Fruit fly (Drosophila melanogaster): ENCODE results near the gene Coq3.

Coq3 gene

dm6 chr2L:21197178-21197577, 38.8 kb upstream of the Coq3 start (continued):
- TF ChIP-seq CG31627 (GFP tag; optimal IDR thresholded peaks at IDR 0.05) (peak; percentile 3), Eip93F (GFP tag; optimal IDR thresholded peaks at IDR 0.05) (no peak), Eip75B (GFP tag; optimal IDR thresholded peaks at IDR 0.05) (no peak), Lpt (GFP tag; optimal IDR thresholded peaks at IDR 0.05) (peak; percentile 28), Sox14 (GFP tag; optimal IDR thresholded peaks at IDR 0.05) (peak; percentile 26), svp (GFP tag) (peak; percentile 71), CG11902 (GFP tag; optimal IDR thresholded peaks at IDR 0.05) (no peak), CG6163 (GFP tag; IDR thresholded peaks at IDR 0.05) (peak; percentile 67; the same call in 2 of the 3 replicates)

- no peak for TF ChIP-seq CG11294 (GFP tag; IDR thresholded peaks at IDR 0.05)
- TF ChIP-seq acj6 (GFP tag; optimal IDR thresholded peaks at IDR 0.05) = peak; percentile 25
- peak; percentile 35 for TF ChIP-seq CG4318 (GFP tag; optimal IDR thresholded peaks at IDR 0.05)
- peak; percentile 38 for TF ChIP-seq Ets96B (tag; optimal IDR thresholded peaks at IDR 0.05)
- no peak for TF ChIP-seq CG6163 (GFP tag; IDR thresholded peaks at IDR 0.05)
- no peak; the same call in 2 of the 3 replicates for TF ChIP-seq CG8119 (GFP tag; IDR thresholded peaks at IDR 0.05)
- TF ChIP-seq Sox14 (GFP tag; optimal IDR thresholded peaks at IDR 0.05) = peak; percentile 18
- TF ChIP-seq eg (GFP tag; IDR thresholded peaks at IDR 0.05) = 0 out of 3 replicates have a peak, but pooled peaks have one; percentile 18
- TF ChIP-seq CG10631 (GFP tag; optimal IDR thresholded peaks at IDR 0.05) = peak; percentile 16
- TF ChIP-seq Hr39 (GFP tag; optimal IDR thresholded peaks at IDR 0.05) = peak; percentile 65
- no peak for TF ChIP-seq CG8632 (GFP tag; optimal IDR thresholded peaks at IDR 0.05)
- TF ChIP-seq CG3032 (tag; optimal IDR thresholded peaks at IDR 0.05) = peak; percentile 31
- TF ChIP-seq CG11902 (GFP tag; optimal IDR thresholded peaks at IDR 0.05) = no peak
- no peak for TF ChIP-seq CG6854 (GFP tag; optimal IDR thresholded peaks at IDR 0.05)
- TF ChIP-seq spab (GFP tag; optimal IDR thresholded peaks at IDR 0.05) = no peak
- no peak for TF ChIP-seq fd59A (GFP tag; optimal IDR thresholded peaks at IDR 0.05)
- no peak for TF ChIP-seq CG1621 (tag; optimal IDR thresholded peaks at IDR 0.05)
- no peak for TF ChIP-seq Hr38 (GFP tag; optimal IDR thresholded peaks at IDR 0.05)
- peak; percentile 19 for TF ChIP-seq svp (GFP tag)
- TF ChIP-seq Eip78C (GFP tag) = peak; percentile 75
- no peak for TF ChIP-seq dac (GFP tag; optimal IDR thresholded peaks at IDR 0.05)
- no peak for TF ChIP-seq CG6808 (GFP tag; optimal IDR thresholded peaks at IDR 0.05)
- TF ChIP-seq CG11762 (GFP tag; optimal IDR thresholded peaks at IDR 0.05; ENCODE audit: insufficient read depth) = no peak
- TF ChIP-seq Hr4 (GFP tag; optimal IDR thresholded peaks at IDR 0.05) = peak; percentile 53
- TF ChIP-seq Eip75B (GFP tag; optimal IDR thresholded peaks at IDR 0.05) = no peak
- no peak for TF ChIP-seq CG9139 (GFP tag; optimal IDR thresholded peaks at IDR 0.05)
- TF ChIP-seq pdm3 (GFP tag; optimal IDR thresholded peaks at IDR 0.05) = peak; percentile 34
- TF ChIP-seq Gug (GFP tag; IDR thresholded peaks at IDR 0.05) = peak; percentile 30; the same call in 1 of the 2 replicates
- TF ChIP-seq Sox15 (GFP tag; optimal IDR thresholded peaks at IDR 0.05) = no peak
- TF ChIP-seq esn (GFP tag; optimal IDR thresholded peaks at IDR 0.05) = peak; percentile 25
- TF ChIP-seq topi (GFP tag; optimal IDR thresholded peaks at IDR 0.05) = peak; percentile 25
- TF ChIP-seq net (GFP tag; optimal IDR thresholded peaks at IDR 0.05) = peak; percentile 14
- TF ChIP-seq CG32006 (GFP tag; optimal IDR thresholded peaks at IDR 0.05) = peak; percentile 73
- no peak for TF ChIP-seq Blimp-1 (GFP tag; optimal IDR thresholded peaks at IDR 0.05)
- TF ChIP-seq CG15336 (GFP tag; IDR thresholded peaks at IDR 0.05) = peak; percentile 26; the same call in 1 of the 2 replicates
- peak; percentile 23 for TF ChIP-seq Met (GFP tag; optimal IDR thresholded peaks at IDR 0.05)
- peak; percentile 18 for TF ChIP-seq CG6276 (GFP tag; optimal IDR thresholded peaks at IDR 0.05)
- TF ChIP-seq Lpt (GFP tag; optimal IDR thresholded peaks at IDR 0.05) = no peak
- no peak for TF ChIP-seq Eip93F (GFP tag; optimal IDR thresholded peaks at IDR 0.05)
- TF ChIP-seq salr (GFP tag; optimal IDR thresholded peaks at IDR 0.05) = no peak
- no peak for TF ChIP-seq lz (GFP tag; optimal IDR thresholded peaks at IDR 0.05)
- no peak for TF ChIP-seq CG16779 (tag; optimal IDR thresholded peaks at IDR 0.05)
- TF ChIP-seq achi (GFP tag; optimal IDR thresholded peaks at IDR 0.05) = peak; percentile 33
- TF ChIP-seq fkh (GFP tag; optimal IDR thresholded peaks at IDR 0.05) = peak; percentile 29
- peak; percentile 43 for TF ChIP-seq OdsH (GFP tag; optimal IDR thresholded peaks at IDR 0.05)
- no peak for TF ChIP-seq CG7368 (GFP tag; optimal IDR thresholded peaks at IDR 0.05)
- TF ChIP-seq CG3919 (GFP tag; optimal IDR thresholded peaks at IDR 0.05) = peak; percentile 37
- no peak for TF ChIP-seq dsx (GFP tag; optimal IDR thresholded peaks at IDR 0.05; ENCODE audit: poor library complexity, severe bottlenecking)
Measured at dm6 chr2L:21196511-21196910, 38.1 kb upstream of the Coq3 start.

Data from whole organism, prepupa.